Worm (Caenorhabditis elegans) whole organism, L1 larva: ENCODE measurements around the gene C39D10.2.

Experiments used
- F16B12.6 ChIP-seq: fragments of 150-350 bp; optimal IDR thresholded peaks from 2 replicates; lab custom pipeline; 2014; ENCODE audit warnings: missing biosample characterization, missing genetic modification characterization
- alr-1 ChIP-seq: fragments of 200-800 bp; sonication (Bioruptor generic); optimal IDR thresholded peaks from 2 replicates; lab custom pipeline; 2018; ENCODE audit warnings: borderline replicate concordance, mild to moderate bottlenecking, missing genetic modification characterization, missing compliant biosample characterization
- blmp-1 ChIP-seq: fragments of 150-350 bp; optimal IDR thresholded peaks from 2 replicates; lab custom pipeline; 2014; ENCODE audit warnings: missing biosample characterization, missing genetic modification characterization
- ceh-63 ChIP-seq: fragments of 200-800 bp; sonication (Bioruptor generic); optimal IDR thresholded peaks from 2 replicates; lab custom pipeline; 2018; ENCODE audit warnings: mild to moderate bottlenecking, missing genetic modification characterization, missing compliant biosample characterization
- ces-1 ChIP-seq: fragments of 150-350 bp; optimal IDR thresholded peaks from 2 replicates; lab custom pipeline; 2014; ENCODE audit warnings: missing biosample characterization, missing genetic modification reagents, missing genetic modification characterization
- efl-1 ChIP-seq, 4 experiments: fragments of 150-350 bp; optimal IDR thresholded peaks in 3 of 4; peaks in 1 of 4; 1 replicate in 1 of 4; 2 replicates in 3 of 4; lab custom pipeline; 2014; ENCODE audit warnings: missing biosample characterization in 2 of 4, missing genetic modification characterization in 2 of 4, missing genetic modification reagents in 2 of 4
- egl-13 ChIP-seq: sonication (generic microtip); optimal IDR thresholded peaks from 2 replicates; lab custom pipeline; 2016; ENCODE audit warnings: missing genotype, missing genetic modification reagents, missing genetic modification characterization, missing compliant biosample characterization
- egl-27 ChIP-seq, 2 experiments: fragments of 150-350 bp in 1 of 2; sonication (generic microtip); optimal IDR thresholded peaks; 3 replicates each; lab custom pipeline; 2017 to 2018; ENCODE audit warnings: missing biosample characterization in 2 of 2, missing genetic modification characterization in 2 of 2, missing genetic modification reagents in 2 of 2
- elt-2 ChIP-seq: sonication (generic microtip); optimal IDR thresholded peaks from 2 replicates; lab custom pipeline; 2016; ENCODE audit warnings: missing genetic modification characterization, mild to moderate bottlenecking, inconsistent platforms, missing compliant biosample characterization, missing genetic modification reagents
- ets-5 ChIP-seq: fragments of 200-800 bp; sonication (Bioruptor generic); IDR thresholded peaks from 2 replicates; pipeline ENCODE4 v1.3.6; 2022; ENCODE audit warnings: missing genetic modification characterization, missing compliant biosample characterization
- irx-1 ChIP-seq: sonication (generic microtip); optimal IDR thresholded peaks from 2 replicates; lab custom pipeline; 2016; ENCODE audit warnings: missing genetic modification characterization, missing compliant biosample characterization
- isw-1 ChIP-seq: fragments of 200-800 bp; sonication (Bioruptor generic); IDR thresholded peaks from 2 replicates; pipeline ENCODE4 v1.3.6; 2022; ENCODE audit warnings: missing genetic modification characterization, missing compliant biosample characterization
- lin-14 ChIP-seq: fragments of 200-800 bp; sonication (Bioruptor generic); optimal IDR thresholded peaks from 2 replicates; lab custom pipeline; 2018; ENCODE audit warnings: mild to moderate bottlenecking, missing genetic modification characterization, moderate library complexity, missing compliant biosample characterization
- lir-3 ChIP-seq: sonication (generic microtip); optimal IDR thresholded peaks from 2 replicates; lab custom pipeline; 2016; ENCODE audit warnings: mild to moderate bottlenecking, missing genetic modification characterization, moderate library complexity, missing compliant biosample characterization; ENCODE audit not compliant: poor library complexity
- lsy-2 ChIP-seq, 2 experiments: fragments of 150-350 bp; optimal IDR thresholded peaks; 2 replicates each; lab custom pipeline; 2014; ENCODE audit warnings: missing biosample characterization in 2 of 2, missing genetic modification characterization in 2 of 2
- mab-9 ChIP-seq: fragments of 200-800 bp; sonication (Bioruptor generic); IDR thresholded peaks from 2 replicates; pipeline ENCODE4 v1.3.6; 2022; ENCODE audit warnings: missing genetic modification reagents, missing genetic modification characterization, missing compliant biosample characterization
- mdl-1 ChIP-seq, 2 experiments: fragments of 150-350 bp; optimal IDR thresholded peaks; 2 replicates each; lab custom pipeline; 2014 to 2017; ENCODE audit warnings: missing biosample characterization in 2 of 2, missing genetic modification characterization in 2 of 2, inconsistent platforms in 1 of 2
- mef-2 ChIP-seq: fragments of 150-350 bp; optimal IDR thresholded peaks from 2 replicates; lab custom pipeline; 2014; ENCODE audit warnings: missing biosample characterization, missing genetic modification characterization
- nhr-19 ChIP-seq: fragments of 200-800 bp; sonication (Bioruptor generic); conservative IDR thresholded peaks from 2 replicates; pipeline ENCODE4 v1.3.6; 2022; ENCODE audit warnings: missing genetic modification characterization, missing compliant biosample characterization
- nhr-20 ChIP-seq: sonication (generic microtip); optimal IDR thresholded peaks from 2 replicates; lab custom pipeline; 2016; ENCODE audit warnings: mild to moderate bottlenecking, missing genetic modification characterization, missing compliant biosample characterization
- nhr-47 ChIP-seq: sonication (generic microtip); optimal IDR thresholded peaks from 2 replicates; lab custom pipeline; 2016; ENCODE audit warnings: mild to moderate bottlenecking, missing genetic modification characterization, moderate library complexity, missing compliant biosample characterization
- nhr-71 ChIP-seq: sonication (generic microtip); optimal IDR thresholded peaks from 2 replicates; lab custom pipeline; 2016; ENCODE audit warnings: mild to moderate bottlenecking, missing genetic modification characterization, moderate library complexity, missing compliant biosample characterization
- nhr-76 ChIP-seq: sonication (generic microtip); optimal IDR thresholded peaks from 2 replicates; lab custom pipeline; 2017; ENCODE audit warnings: missing biosample characterization, missing genetic modification characterization
- nhr-85 ChIP-seq: sonication (generic microtip); peaks from one replicate; lab custom pipeline; 2016; ENCODE audit warnings: missing genetic modification characterization, inconsistent platforms, missing compliant biosample characterization
- pag-3 ChIP-seq: sonication (generic microtip); optimal IDR thresholded peaks from 2 replicates; lab custom pipeline; 2017; ENCODE audit warnings: missing genetic modification characterization, mild to moderate bottlenecking, missing compliant biosample characterization, antibody characterized with exemption, borderline replicate concordance; ENCODE audit not compliant: insufficient read depth
- rnt-1 ChIP-seq: sonication (generic microtip); optimal IDR thresholded peaks from 2 replicates; lab custom pipeline; 2016; ENCODE audit warnings: mild to moderate bottlenecking, missing genetic modification characterization, moderate library complexity, missing compliant biosample characterization
- snpc-4 ChIP-seq: fragments of 150-350 bp; optimal IDR thresholded peaks from 2 replicates; lab custom pipeline; 2014; ENCODE audit warnings: missing biosample characterization, missing genetic modification characterization
- sptf-1 ChIP-seq: fragments of 150-350 bp; optimal IDR thresholded peaks from 2 replicates; lab custom pipeline; 2014; ENCODE audit warnings: missing biosample characterization, missing genetic modification characterization
- tbx-2 ChIP-seq: sonication (generic microtip); optimal IDR thresholded peaks from 2 replicates; lab custom pipeline; 2016; ENCODE audit warnings: missing genetic modification characterization, missing compliant biosample characterization
- unc-30 ChIP-seq: sonication (generic microtip); optimal IDR thresholded peaks from 2 replicates; lab custom pipeline; 2017; ENCODE audit warnings: missing biosample characterization, missing genetic modification characterization
- unc-98 ChIP-seq: fragments of 200-800 bp; sonication (Bioruptor generic); IDR thresholded peaks from 2 replicates; pipeline ENCODE4 v1.3.6; 2022; ENCODE audit warnings: missing genetic modification characterization, missing compliant biosample characterization
- vab-15 ChIP-seq: sonication (generic microtip); optimal IDR thresholded peaks from 2 replicates; lab custom pipeline; 2017; ENCODE audit warnings: missing genotype, mild to moderate bottlenecking, missing genetic modification characterization, missing compliant biosample characterization
- zag-1 ChIP-seq: fragments of 150-350 bp; optimal IDR thresholded peaks from 2 replicates; lab custom pipeline; 2014; ENCODE audit warnings: missing biosample characterization, missing genetic modification characterization
- zip-4 ChIP-seq: fragments of 200-800 bp; sonication (Bioruptor generic); optimal IDR thresholded peaks from 2 replicates; lab custom pipeline; 2018; ENCODE audit warnings: mild to moderate bottlenecking, missing genetic modification characterization, moderate library complexity, missing compliant biosample characterization
- ztf-11 ChIP-seq, 2 experiments: sonication (generic microtip); optimal IDR thresholded peaks; 2 replicates each; lab custom pipeline; 2016 to 2017; ENCODE audit warnings: missing genetic modification characterization in 2 of 2, missing biosample characterization in 1 of 2, missing compliant biosample characterization in 1 of 2

C39D10.2 gene

ce11 chrX:7888915-7889314 is at the start of gene C39D10.2:
Gene C39D10.2, plus strand, starts transcription at chrX:7889215.
- no peak for TF ChIP-seq F16B12.6 (tag; lab: Kevin White, UChicago)
- no peak for TF ChIP-seq nhr-47 (tag; lab: Kevin White, UChicago)
- no peak for TF ChIP-seq unc-30
- TF ChIP-seq ztf-11 (tag; optimal IDR thresholded peaks at IDR 0.05; lab: Kevin White, UChicago), result no peak
- TF ChIP-seq unc-98 (GFP tag; lab: Robert Waterston, UW), result no peak
- no peak for TF ChIP-seq ets-5 (GFP tag; lab: Robert Waterston, UW)
- TF ChIP-seq, all 84 proteins: peak for 0

ce11 chrX:7839989-7840388 is 49.0 kb upstream of the C39D10.2 start:
- no peak for TF ChIP-seq vab-15 (tag; lab: Kevin White, UChicago)
- no peak for TF ChIP-seq pag-3
- TF ChIP-seq tbx-2 (tag; lab: Kevin White, UChicago), result no peak
- no peak for TF ChIP-seq egl-13 (tag; lab: Kevin White, UChicago)
- TF ChIP-seq isw-1 (GFP tag; lab: Robert Waterston, UW), result no peak
- TF ChIP-seq lir-3, result no peak
- no peak for TF ChIP-seq unc-98 (GFP tag; lab: Robert Waterston, UW)
- no peak for TF ChIP-seq zip-4 (GFP tag; lab: Kevin White, UChicago)
- TF ChIP-seq blmp-1 (tag; lab: Kevin White, UChicago), result no peak

ce11 chrX:7842241-7842640 is 46.8 kb upstream of the C39D10.2 start, which contains the start of gene idpp-11:
Gene idpp-11, plus strand, starts transcription at chrX:7842541.
- TF ChIP-seq snpc-4 (tag; lab: Kevin White, UChicago) (no peak), nhr-71 (tag; lab: Kevin White, UChicago) (no peak), elt-2 (tag; lab: Kevin White, UChicago) (no peak), ceh-63 (GFP tag; lab: Kevin White, UChicago) (no peak), nhr-85 (tag; lab: Kevin White, UChicago) (no peak), lsy-2 (tag; optimal IDR thresholded peaks at IDR 0.05; lab: Kevin White, UChicago) (no peak), egl-27 (tag; optimal IDR thresholded peaks at IDR 0.05; lab: Kevin White, UChicago) (no peak), sptf-1 (tag; lab: Kevin White, UChicago) (no peak), mef-2 (no peak), efl-1 (optimal IDR thresholded peaks at IDR 0.05; lab: Kevin White, UChicago) (no peak), efl-1 (GFP tag; optimal IDR thresholded peaks at IDR 0.05 in 1 of 2; lab: Kevin White, UChicago) (no peak)
- TF ChIP-seq, all 84 proteins: peak for 0

- no peak for TF ChIP-seq nhr-47 (tag; lab: Kevin White, UChicago)
- TF ChIP-seq zag-1 (tag; lab: Kevin White, UChicago), result no peak
- TF ChIP-seq nhr-85 (tag; lab: Kevin White, UChicago), result no peak
- TF ChIP-seq alr-1 (tag; lab: Kevin White, UChicago), result no peak
- TF ChIP-seq mab-9 (GFP tag; lab: Robert Waterston, UW), result no peak
- no peak for TF ChIP-seq pag-3
- no peak for TF ChIP-seq mef-2
Measured at ce11 chrX:7847413-7847812, 41.6 kb upstream of the C39D10.2 start, which contains the start of gene C54D2.6. Gene C54D2.6, minus strand, starts transcription at chrX:7847513.

- TF ChIP-seq ces-1 (GFP tag; lab: Kevin White, UChicago) (no peak), nhr-85 (tag; lab: Kevin White, UChicago) (no peak), nhr-71 (tag; lab: Kevin White, UChicago) (peak; percentile 50), rnt-1 (peak; percentile 49), lin-14 (peak; percentile 70), efl-1 (optimal IDR thresholded peaks at IDR 0.05; lab: Kevin White, UChicago) (no peak), efl-1 (GFP tag; optimal IDR thresholded peaks at IDR 0.05 in 1 of 2; lab: Kevin White, UChicago) (peak in 1 of 2 experiments; percentile 39), nhr-19 (0 out of 2 replicates have a peak, but pooled peaks have one; percentile 23), irx-1 (tag; lab: Kevin White, UChicago) (no peak), nhr-76 (tag; lab: Kevin White, UChicago) (no peak), pag-3 (no peak), unc-30 (no peak), sptf-1 (tag; lab: Kevin White, UChicago) (no peak), mdl-1 (tag; optimal IDR thresholded peaks at IDR 0.05; lab: Kevin White, UChicago) (no peak), nhr-20 (tag; lab: Kevin White, UChicago) (no peak), egl-27 (tag; optimal IDR thresholded peaks at IDR 0.05; lab: Kevin White, UChicago) (no peak)
Measured at ce11 chrX:7866493-7866892, 22.5 kb upstream of the C39D10.2 start.
